Worm (Caenorhabditis elegans) whole organism, young adult: Measurements from ENCODE around the gene ccdc-47.
A peak's percentile ranks its signal among the peaks of the same experiment; 100 is the strongest.

ENCODE experiments used
- C06A6.2 ChIP-seq: fragments of 200-800 bp; sonication (Bioruptor generic); conservative IDR thresholded peaks from 2 replicates; pipeline ENCODE4 v1.3.6; 2022; ENCODE audit warnings: missing genetic modification characterization, missing compliant biosample characterization
- C17E4.6 ChIP-seq: fragments of 200-800 bp; sonication (Bioruptor generic); IDR thresholded peaks from 2 replicates; pipeline ENCODE4 v1.3.6; 2022; ENCODE audit warnings: missing genetic modification reagents, missing genetic modification characterization, missing compliant biosample characterization
- F23B12.7 ChIP-seq: sonication (generic microtip); optimal IDR thresholded peaks from 2 replicates; lab custom pipeline; 2017; ENCODE audit warnings: missing genetic modification characterization, mild to moderate bottlenecking, missing compliant biosample characterization, antibody characterized with exemption, moderate library complexity; ENCODE audit not compliant: insufficient read depth
- F49E8.2 ChIP-seq: sonication (generic microtip); optimal IDR thresholded peaks from 3 replicates; lab custom pipeline; 2017; ENCODE audit warnings: missing genetic modification characterization, mild to moderate bottlenecking, missing compliant biosample characterization, antibody characterized with exemption, moderate library complexity; ENCODE audit not compliant: insufficient read depth
- F57A8.1 ChIP-seq: fragments of 200-800 bp; sonication (Bioruptor generic); optimal IDR thresholded peaks from 2 replicates; lab custom pipeline; 2018; ENCODE audit warnings: mild to moderate bottlenecking, missing genetic modification characterization, moderate library complexity, missing compliant biosample characterization
- K11D2.4 ChIP-seq: fragments of 200-800 bp; sonication (Bioruptor generic); IDR thresholded peaks from 2 replicates; pipeline ENCODE4 v1.3.6; 2022; ENCODE audit warnings: missing genetic modification reagents, missing genetic modification characterization, missing compliant biosample characterization
- Y56A3A.18 ChIP-seq: fragments of 200-800 bp; sonication (Bioruptor generic); IDR thresholded peaks from 2 replicates; pipeline ENCODE4 v1.3.6; 2022; ENCODE audit warnings: missing genetic modification reagents, missing genetic modification characterization, missing compliant biosample characterization
- ZK185.1 ChIP-seq: sonication (generic microtip); optimal IDR thresholded peaks from 2 replicates; lab custom pipeline; 2016; ENCODE audit warnings: mild to moderate bottlenecking, missing genetic modification characterization, missing compliant biosample characterization; ENCODE audit not compliant: poor library complexity, severe bottlenecking
- akir-1 ChIP-seq: fragments of 200-800 bp; sonication (Bioruptor generic); optimal IDR thresholded peaks from 2 replicates; lab custom pipeline; 2018; ENCODE audit warnings: mild to moderate bottlenecking, missing genetic modification characterization, moderate library complexity, missing compliant biosample characterization
- ama-1 ChIP-seq, 3 experiments: fragments of 150-350 bp in 1 of 3; sonication (generic microtip) in 2 of 3; optimal IDR thresholded peaks; 2 replicates each; lab custom pipeline; 2014 to 2018; ENCODE audit warnings: missing biosample characterization in 2 of 3, missing genetic modification characterization in 2 of 3, missing genetic modification reagents in 2 of 3
- aptf-2 ChIP-seq: fragments of 200-800 bp; sonication (Bioruptor generic); conservative IDR thresholded peaks from 2 replicates; pipeline ENCODE4 v1.3.6; 2022; ENCODE audit warnings: missing genetic modification reagents, missing genetic modification characterization, missing compliant biosample characterization
- aptf-3 ChIP-seq: fragments of 200-800 bp; sonication (Bioruptor generic); IDR thresholded peaks from 2 replicates; pipeline ENCODE4 v1.3.6; 2022; ENCODE audit warnings: missing genetic modification characterization, missing compliant biosample characterization
- atf-7 ChIP-seq: sonication (generic microtip); optimal IDR thresholded peaks from 2 replicates; lab custom pipeline; 2017; ENCODE audit warnings: mild to moderate bottlenecking, missing genetic modification characterization, missing compliant biosample characterization
- ccch-3 ChIP-seq: fragments of 200-800 bp; sonication (Bioruptor generic); optimal IDR thresholded peaks from 2 replicates; lab custom pipeline; 2018; ENCODE audit warnings: mild to moderate bottlenecking, missing genetic modification characterization, missing compliant biosample characterization
- ceh-58 ChIP-seq: fragments of 200-800 bp; sonication (Bioruptor generic); IDR thresholded peaks from 2 replicates; pipeline ENCODE4 v1.3.6; 2022; ENCODE audit warnings: missing genetic modification characterization, missing compliant biosample characterization
- ceh-79 ChIP-seq: sonication (generic microtip); optimal IDR thresholded peaks from 2 replicates; lab custom pipeline; 2017; ENCODE audit warnings: mild to moderate bottlenecking, missing genetic modification characterization, missing compliant biosample characterization
- die-1 ChIP-seq: sonication (generic microtip); optimal IDR thresholded peaks from 2 replicates; lab custom pipeline; 2016; ENCODE audit warnings: missing genotype, mild to moderate bottlenecking, missing genetic modification characterization, missing compliant biosample characterization
- efl-1 ChIP-seq: fragments of 150-350 bp; optimal IDR thresholded peaks from 2 replicates; lab custom pipeline; 2014; ENCODE audit warnings: missing biosample characterization, missing genetic modification reagents, missing genetic modification characterization
- egl-18 ChIP-seq: fragments of 200-800 bp; sonication (Bioruptor generic); IDR thresholded peaks from 2 replicates; pipeline ENCODE4 v1.3.6; 2022; ENCODE audit warnings: missing genetic modification reagents, missing genetic modification characterization, missing compliant biosample characterization
- egrh-3 ChIP-seq: fragments of 200-800 bp; sonication (Bioruptor generic); IDR thresholded peaks from 2 replicates; pipeline ENCODE4 v1.3.6; 2022; ENCODE audit warnings: missing genetic modification reagents, missing genetic modification characterization, missing compliant biosample characterization
- ekl-4 ChIP-seq: fragments of 200-800 bp; sonication (Bioruptor generic); IDR thresholded peaks from 2 replicates; pipeline ENCODE4 v1.3.6; 2022; ENCODE audit warnings: missing genetic modification reagents, missing genetic modification characterization, missing compliant biosample characterization
- gei-17 ChIP-seq: fragments of 200-800 bp; sonication (Bioruptor generic); optimal IDR thresholded peaks from 2 replicates; lab custom pipeline; 2018; ENCODE audit warnings: mild to moderate bottlenecking, missing genetic modification characterization, missing compliant biosample characterization
- hlh-26 ChIP-seq: fragments of 200-800 bp; sonication (Bioruptor generic); conservative IDR thresholded peaks from 2 replicates; pipeline ENCODE4 v1.3.6; 2022; ENCODE audit warnings: missing genetic modification reagents, missing genetic modification characterization, missing compliant biosample characterization
- hmg-20 ChIP-seq: fragments of 200-800 bp; sonication (Bioruptor generic); IDR thresholded peaks from 2 replicates; pipeline ENCODE4 v1.3.6; 2022; ENCODE audit warnings: missing genetic modification reagents, missing genetic modification characterization, missing compliant biosample characterization
- lag-1 ChIP-seq: fragments of 200-800 bp; sonication (Bioruptor generic); IDR thresholded peaks from 2 replicates; pipeline ENCODE4 v1.3.6; 2022; ENCODE audit warnings: missing genetic modification reagents, missing genetic modification characterization, missing compliant biosample characterization
- let-607 ChIP-seq, 2 experiments: fragments of 200-800 bp in 1 of 2; sonication (Bioruptor generic) in 1 of 2; sonication (generic microtip) in 1 of 2; optimal IDR thresholded peaks; 2 replicates each; lab custom pipeline; 2016 to 2018; ENCODE audit warnings: mild to moderate bottlenecking in 2 of 2, missing compliant biosample characterization in 2 of 2, missing genetic modification characterization in 2 of 2, moderate library complexity in 2 of 2, missing genotype in 1 of 2
- lin-26 ChIP-seq: fragments of 200-800 bp; sonication (Bioruptor generic); IDR thresholded peaks from 2 replicates; pipeline ENCODE4 v1.3.6; 2022; ENCODE audit warnings: missing genetic modification reagents, missing genetic modification characterization, missing compliant biosample characterization
- lin-54 ChIP-seq: fragments of 200-800 bp; sonication (Bioruptor generic); optimal IDR thresholded peaks from 2 replicates; lab custom pipeline; 2018; ENCODE audit warnings: mild to moderate bottlenecking, missing genetic modification characterization, missing compliant biosample characterization
- madf-3 ChIP-seq: fragments of 200-800 bp; sonication (Bioruptor generic); IDR thresholded peaks from 2 replicates; pipeline ENCODE4 v1.3.6; 2022; ENCODE audit warnings: missing genetic modification reagents, missing genetic modification characterization, missing compliant biosample characterization
- madf-8 ChIP-seq: fragments of 200-800 bp; sonication (Bioruptor generic); conservative IDR thresholded peaks from 2 replicates; pipeline ENCODE4 v1.3.6; 2022; ENCODE audit warnings: missing genetic modification reagents, missing genetic modification characterization, missing compliant biosample characterization
- nfya-1 ChIP-seq: sonication (generic microtip); optimal IDR thresholded peaks from 2 replicates; lab custom pipeline; 2017; ENCODE audit warnings: antibody characterized with exemption, missing compliant biosample characterization, missing genetic modification characterization, borderline replicate concordance; ENCODE audit not compliant: insufficient read depth
- nhr-27 ChIP-seq: fragments of 200-800 bp; sonication (Bioruptor generic); optimal IDR thresholded peaks from 2 replicates; lab custom pipeline; 2018; ENCODE audit warnings: mild to moderate bottlenecking, missing genetic modification characterization, moderate library complexity, missing compliant biosample characterization
- snpc-3.4 ChIP-seq: sonication (generic microtip); optimal IDR thresholded peaks from 2 replicates; lab custom pipeline; 2017; ENCODE audit warnings: missing genetic modification characterization, mild to moderate bottlenecking, missing compliant biosample characterization, antibody characterized with exemption, moderate library complexity, missing genotype, missing genetic modification reagents
- somi-1 ChIP-seq: fragments of 200-800 bp; sonication (Bioruptor generic); optimal IDR thresholded peaks from 2 replicates; lab custom pipeline; 2018; ENCODE audit warnings: mild to moderate bottlenecking, missing genetic modification characterization, missing compliant biosample characterization
- tbp1 ChIP-seq: fragments of 200-800 bp; sonication (Bioruptor generic); optimal IDR thresholded peaks from 2 replicates; lab custom pipeline; 2018; ENCODE audit warnings: mild to moderate bottlenecking, missing genetic modification characterization, missing compliant biosample characterization
- tlf-1 ChIP-seq: fragments of 200-800 bp; sonication (Bioruptor generic); optimal IDR thresholded peaks from 2 replicates; lab custom pipeline; 2018; ENCODE audit warnings: mild to moderate bottlenecking, missing genetic modification characterization, missing compliant biosample characterization
- unc-130 ChIP-seq: sonication (generic microtip); optimal IDR thresholded peaks from 2 replicates; lab custom pipeline; 2016; ENCODE audit warnings: missing genetic modification reagents, missing genetic modification characterization, missing compliant biosample characterization
- xnd-1 ChIP-seq: sonication (generic microtip); optimal IDR thresholded peaks from 2 replicates; lab custom pipeline; 2016; ENCODE audit warnings: missing genotype, missing genetic modification reagents, missing genetic modification characterization, missing compliant biosample characterization
- zfh-2 ChIP-seq: fragments of 200-800 bp; sonication (Bioruptor generic); conservative IDR thresholded peaks from 2 replicates; pipeline ENCODE4 v1.3.6; 2022; ENCODE audit warnings: missing genetic modification reagents, missing genetic modification characterization, missing compliant biosample characterization
- ztf-22 ChIP-seq: fragments of 200-800 bp; sonication (Bioruptor generic); optimal IDR thresholded peaks from 2 replicates; lab custom pipeline; 2018; ENCODE audit warnings: mild to moderate bottlenecking, missing genetic modification characterization, moderate library complexity, missing compliant biosample characterization
- ztf-26 ChIP-seq: sonication (generic microtip); optimal IDR thresholded peaks from 2 replicates; lab custom pipeline; 2017; ENCODE audit warnings: missing genetic modification characterization, missing compliant biosample characterization
- ztf-3 ChIP-seq: fragments of 200-800 bp; sonication (Bioruptor generic); optimal IDR thresholded peaks from 2 replicates; lab custom pipeline; 2018; ENCODE audit warnings: mild to moderate bottlenecking, missing genetic modification characterization, missing compliant biosample characterization
- ztf-6 ChIP-seq: fragments of 200-800 bp; sonication (Bioruptor generic); IDR thresholded peaks from 2 replicates; pipeline ENCODE4 v1.3.6; 2022; ENCODE audit warnings: missing genetic modification reagents, missing genetic modification characterization, missing compliant biosample characterization

ccdc-47 gene

DNA sequence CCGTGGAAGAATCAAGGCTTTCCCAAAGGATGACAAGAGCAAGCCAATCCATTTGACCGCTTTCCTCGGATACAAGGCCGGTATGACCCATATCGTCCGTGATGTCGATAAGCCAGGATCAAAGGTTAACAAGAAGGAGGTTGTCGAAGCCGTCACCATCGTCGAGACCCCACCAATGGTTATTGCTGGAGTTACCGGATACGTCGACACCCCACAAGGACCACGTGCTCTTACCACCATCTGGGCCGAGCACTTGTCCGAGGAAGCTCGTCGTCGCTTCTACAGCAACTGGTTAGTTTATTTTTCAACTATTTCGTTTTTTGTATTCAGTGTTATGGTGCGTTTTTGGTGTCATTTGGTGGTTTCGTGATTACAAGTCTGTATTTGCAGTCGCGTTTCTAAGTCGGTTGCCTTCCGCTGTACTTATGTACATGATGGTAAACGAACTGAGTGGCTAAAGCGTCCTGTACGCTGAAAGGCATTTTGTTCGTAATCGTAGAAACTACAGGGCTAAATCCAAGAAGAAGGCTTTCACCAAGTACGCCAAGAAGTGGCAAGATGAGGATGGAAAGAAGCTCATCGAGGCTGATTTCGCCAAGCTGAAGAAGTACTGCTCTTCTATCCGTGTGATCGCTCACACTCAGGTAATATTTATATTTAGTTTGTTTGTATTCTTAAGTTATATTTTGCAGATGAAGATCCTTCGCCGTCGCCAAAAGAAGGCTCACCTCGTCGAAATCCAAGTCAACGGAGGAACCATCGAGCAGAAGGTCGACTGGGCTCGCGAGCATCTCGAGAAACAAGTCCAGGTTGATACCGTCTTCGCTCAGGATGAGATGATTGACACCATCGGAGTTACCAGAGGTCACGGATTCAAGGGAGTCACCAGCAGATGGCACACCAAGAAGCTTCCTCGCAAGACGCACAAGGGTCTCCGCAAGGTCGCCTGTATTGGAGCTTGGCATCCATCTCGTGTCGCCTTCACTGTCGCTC lies 48.5 kb upstream of the ccdc-47 start (continued):
- no peak for TF ChIP-seq F49E8.2
- no peak for TF ChIP-seq gei-17 (GFP tag; lab: Kevin White, UChicago)
- TF ChIP-seq Y56A3A.18 (GFP tag; lab: Robert Waterston, UW) = no peak
- peak; percentile 59 for TF ChIP-seq zfh-2 (GFP tag; lab: Robert Waterston, UW)
- no peak for TF ChIP-seq aptf-2 (GFP tag; lab: Robert Waterston, UW)
- TF ChIP-seq ekl-4 (GFP tag; lab: Robert Waterston, UW) = peak; percentile 55
- no peak for TF ChIP-seq aptf-3 (GFP tag; lab: Robert Waterston, UW)
- TF ChIP-seq ztf-26 (tag; lab: Kevin White, UChicago) = no peak
- no peak for TF ChIP-seq ama-1 (optimal IDR thresholded peaks at IDR 0.05; lab: Kevin White, UChicago)
- no peak for TF ChIP-seq ama-1 (GFP tag; optimal IDR thresholded peaks at IDR 0.05; lab: Kevin White, UChicago)
- peak; percentile 11 for TF ChIP-seq efl-1 (GFP tag; lab: Kevin White, UChicago)
- no peak for TF ChIP-seq F57A8.1 (GFP tag; lab: Kevin White, UChicago)
- no peak for TF ChIP-seq snpc-3.4 (tag; lab: Kevin White, UChicago)
- no peak for TF ChIP-seq ztf-22 (GFP tag; lab: Kevin White, UChicago)
- no peak for TF ChIP-seq egl-18
- no peak for TF ChIP-seq egrh-3 (GFP tag; lab: Robert Waterston, UW)

DNA sequence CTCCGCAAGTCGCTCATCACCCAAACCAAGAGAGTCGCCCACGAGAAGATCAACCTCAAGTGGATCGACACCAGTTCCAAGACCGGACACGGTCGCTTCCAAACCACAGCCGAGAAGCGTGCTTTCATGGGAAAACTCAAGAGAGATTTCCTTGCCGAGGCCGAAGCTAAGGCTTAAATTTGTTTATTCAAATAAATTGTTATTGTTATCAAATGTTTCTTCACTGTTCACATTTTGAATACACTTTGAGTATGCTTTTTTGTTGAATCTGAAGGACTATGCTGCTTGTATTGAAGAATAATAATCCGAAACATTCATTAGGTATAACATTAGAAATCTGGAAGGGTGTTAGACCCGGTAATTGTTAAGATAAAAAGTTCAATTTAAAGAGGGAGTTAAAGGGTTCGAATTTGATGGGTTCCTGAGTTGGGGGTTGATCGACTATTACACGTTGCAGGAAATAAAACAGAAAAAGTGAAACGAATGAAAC lies 47.4 kb upstream of the ccdc-47 start:
- peak; percentile 69 for TF ChIP-seq die-1 (tag; lab: Kevin White, UChicago)
- peak; percentile 21 for TF ChIP-seq madf-8 (GFP tag; lab: Robert Waterston, UW)
- TF ChIP-seq F49E8.2 = peak; percentile 97
- peak; percentile 51 for TF ChIP-seq ZK185.1
- TF ChIP-seq lin-54 (GFP tag; lab: Kevin White, UChicago) = peak; percentile 78
- TF ChIP-seq C17E4.6 (GFP tag; lab: Robert Waterston, UW) = peak; percentile 63; the same call in 1 of the 2 replicates
- TF ChIP-seq C06A6.2 (GFP tag; lab: Robert Waterston, UW) = no peak
- peak; percentile 73; the same call in 1 of the 2 replicates for TF ChIP-seq ceh-58
- no peak for TF ChIP-seq ztf-3
- TF ChIP-seq nhr-27 (tag; lab: Kevin White, UChicago) = peak; percentile 91
- peak; percentile 15 to 44 for TF ChIP-seq let-607 (tag; optimal IDR thresholded peaks at IDR 0.05; lab: Kevin White, UChicago)
- TF ChIP-seq hlh-26 = no peak
- TF ChIP-seq tlf-1 (GFP tag; lab: Kevin White, UChicago) = peak; percentile 88
- no peak for TF ChIP-seq ztf-6 (GFP tag; lab: Robert Waterston, UW)
- TF ChIP-seq K11D2.4 = no peak
- TF ChIP-seq ceh-79 (tag; lab: Kevin White, UChicago) = peak; percentile 79
- TF ChIP-seq somi-1 (GFP tag; lab: Kevin White, UChicago) = peak; percentile 23
- peak; percentile 82 for TF ChIP-seq atf-7 (tag; lab: Kevin White, UChicago)
- peak; percentile 47 for TF ChIP-seq F23B12.7 (tag; lab: Kevin White, UChicago)
- peak; percentile 90 for TF ChIP-seq unc-130 (GFP tag; lab: Kevin White, UChicago)
- TF ChIP-seq tbp1 = peak; percentile 68
- TF ChIP-seq madf-3 (GFP tag; lab: Robert Waterston, UW) = peak; percentile 89
- TF ChIP-seq akir-1 = no peak
- peak; percentile 79 for TF ChIP-seq lin-26 (GFP tag; lab: Robert Waterston, UW)
- TF ChIP-seq ccch-3 = no peak
- TF ChIP-seq lag-1 = no peak
- TF ChIP-seq xnd-1 (tag; lab: Kevin White, UChicago) = peak; percentile 38
- no peak for TF ChIP-seq nfya-1 (tag; lab: Kevin White, UChicago)
- peak; percentile 90 for TF ChIP-seq snpc-3.4 (tag; lab: Kevin White, UChicago)
- TF ChIP-seq hmg-20 (GFP tag; lab: Robert Waterston, UW) = peak; percentile 66
